Fruit fly (Drosophila melanogaster): Measurements from ENCODE around the gene CG1628.

Gene CG1628

dm6 chrX:10606889-10607478 is 4.5 kb upstream of the CG1628 start:
- no peak for TF ChIP-seq CG8478 (optimal IDR thresholded peaks at IDR 0.05)
- TF ChIP-seq pan (optimal IDR thresholded peaks at IDR 0.05): no peak
- no peak for TF ChIP-seq usp (GFP tag; optimal IDR thresholded peaks at IDR 0.05)
- no peak for TF ChIP-seq Dll (optimal IDR thresholded peaks at IDR 0.05)
- TF ChIP-seq EcR (GFP tag; optimal IDR thresholded peaks at IDR 0.05): no peak
- TF ChIP-seq psq (optimal IDR thresholded peaks at IDR 0.05): no peak

dm6 chrX:10601479-10601921 is 1.0 kb downstream of the CG1628 start:
- no peak for TF ChIP-seq EcR (GFP tag; optimal IDR thresholded peaks at IDR 0.05)
- no peak for TF ChIP-seq usp (GFP tag; optimal IDR thresholded peaks at IDR 0.05)
- no peak for TF ChIP-seq CG8478 (optimal IDR thresholded peaks at IDR 0.05)
- TF ChIP-seq pan (optimal IDR thresholded peaks at IDR 0.05): no peak
- TF ChIP-seq psq (optimal IDR thresholded peaks at IDR 0.05): no peak
- no peak for TF ChIP-seq Dll (optimal IDR thresholded peaks at IDR 0.05)

dm6 chrX:10600254-10600916 is 2.1 kb downstream of the CG1628 start:
- TF ChIP-seq usp (GFP tag; optimal IDR thresholded peaks at IDR 0.05) (no peak), psq (optimal IDR thresholded peaks at IDR 0.05) (no peak), EcR (GFP tag; optimal IDR thresholded peaks at IDR 0.05) (no peak), Dll (optimal IDR thresholded peaks at IDR 0.05) (no peak), CG8478 (optimal IDR thresholded peaks at IDR 0.05) (no peak), pan (optimal IDR thresholded peaks at IDR 0.05) (no peak)

DNA sequence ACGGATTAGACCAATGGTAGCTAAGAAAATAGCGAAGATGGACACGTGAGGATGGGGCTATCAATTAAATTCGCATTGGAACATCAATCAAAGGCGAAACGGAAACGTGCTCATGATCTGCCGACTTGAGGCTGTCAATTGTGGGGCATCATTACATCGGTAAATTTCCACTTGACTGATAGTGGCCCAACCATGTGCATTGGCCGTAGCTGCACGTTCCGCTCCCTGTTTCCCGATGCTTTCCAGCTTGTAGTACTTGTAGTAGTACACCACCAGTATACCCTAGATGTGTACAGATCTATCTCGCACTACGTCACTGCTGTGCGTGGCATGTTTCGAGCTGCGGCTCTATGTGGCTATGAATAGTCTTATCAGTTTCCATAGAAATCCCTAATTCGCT is 3.2 kb downstream of the CG1628 start:
- TF ChIP-seq Dll (optimal IDR thresholded peaks at IDR 0.05) (no peak), usp (GFP tag; optimal IDR thresholded peaks at IDR 0.05) (no peak), psq (optimal IDR thresholded peaks at IDR 0.05) (no peak), pan (optimal IDR thresholded peaks at IDR 0.05) (no peak), EcR (GFP tag; optimal IDR thresholded peaks at IDR 0.05) (no peak), CG8478 (optimal IDR thresholded peaks at IDR 0.05) (no peak)

DNA sequence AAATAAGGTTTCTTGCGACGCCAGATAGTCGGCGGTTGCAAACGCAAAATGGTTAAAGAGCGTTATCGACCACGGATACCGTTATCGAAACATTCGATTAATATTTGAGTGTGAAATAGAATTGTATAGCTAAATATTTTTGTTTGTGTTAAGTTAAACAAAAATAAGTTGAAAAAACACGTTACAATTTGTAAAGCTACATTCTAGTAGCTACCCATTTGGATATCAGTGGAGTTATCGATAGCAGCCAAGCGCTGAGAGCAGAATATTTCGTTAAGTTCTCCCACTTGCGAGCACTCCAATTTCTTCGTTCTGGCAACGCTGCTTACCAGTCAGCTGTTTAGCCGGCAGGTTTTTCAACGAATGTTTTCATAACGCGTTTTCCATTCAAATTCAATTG is 6.7 kb downstream of the CG1628 start, which contains the start of the genes Hmr and CG2124:
Hmr (minus strand) TSS at position 43 of the 400 bp plus-strand sequence.
CG2124 (plus strand) TSS at position 310 of the 400 bp plus-strand sequence.
- no peak for TF ChIP-seq EcR (GFP tag; optimal IDR thresholded peaks at IDR 0.05)
- TF ChIP-seq psq (optimal IDR thresholded peaks at IDR 0.05): no peak
- no peak for TF ChIP-seq Dll (optimal IDR thresholded peaks at IDR 0.05)

DNA sequence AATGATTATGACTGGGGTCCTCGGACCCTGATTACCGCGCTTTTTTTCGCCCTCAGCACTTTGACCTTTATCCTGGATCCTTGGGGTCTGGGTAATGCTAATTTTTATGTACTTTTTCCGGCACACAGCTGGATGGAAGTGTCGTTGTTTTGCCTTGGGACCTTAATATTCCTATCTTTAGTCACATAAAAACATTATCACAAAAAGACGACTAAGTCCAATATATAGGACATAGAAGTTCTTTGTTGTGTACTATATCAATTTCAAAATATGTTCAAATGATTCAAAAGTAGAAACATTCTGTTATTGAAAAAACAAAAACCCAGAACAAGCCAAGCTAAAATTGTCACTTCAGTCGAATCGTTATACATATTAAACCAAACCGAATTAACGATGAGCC is 13.7 kb downstream of the CG1628 start, which contains the start of gene Rab9D:
Rab9D (plus strand) TSS at position 301 of the 400 bp plus-strand sequence.
- TF ChIP-seq usp (GFP tag; optimal IDR thresholded peaks at IDR 0.05) (no peak), EcR (GFP tag; optimal IDR thresholded peaks at IDR 0.05) (no peak), CG8478 (optimal IDR thresholded peaks at IDR 0.05) (no peak), Dll (optimal IDR thresholded peaks at IDR 0.05) (no peak), pan (optimal IDR thresholded peaks at IDR 0.05) (no peak), psq (optimal IDR thresholded peaks at IDR 0.05) (no peak)

DNA sequence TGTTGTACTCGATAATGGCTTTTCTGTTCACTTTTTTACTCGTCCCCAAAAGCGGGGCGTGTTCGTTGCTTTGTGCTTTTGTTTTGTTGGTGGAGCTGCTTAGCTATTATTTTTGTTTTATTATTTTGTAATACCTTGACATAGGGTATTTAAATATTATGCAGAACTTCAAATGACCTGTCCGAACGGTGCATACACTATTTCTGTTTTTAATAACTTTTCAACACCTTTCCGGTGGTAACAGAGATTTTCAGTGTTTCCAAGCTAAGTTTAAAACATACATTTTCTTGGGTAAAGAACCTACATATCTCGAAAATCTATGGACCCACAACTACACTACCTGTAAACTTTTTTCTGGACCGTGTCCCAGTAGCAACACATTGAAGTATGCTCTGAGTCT is 15.1 kb downstream of the CG1628 start:
- no peak for TF ChIP-seq Dll (optimal IDR thresholded peaks at IDR 0.05)
- no peak for TF ChIP-seq EcR (GFP tag; optimal IDR thresholded peaks at IDR 0.05)
- no peak for TF ChIP-seq psq (optimal IDR thresholded peaks at IDR 0.05)
- no peak for TF ChIP-seq CG8478 (optimal IDR thresholded peaks at IDR 0.05)
- TF ChIP-seq pan (optimal IDR thresholded peaks at IDR 0.05): no peak
- TF ChIP-seq usp (GFP tag; optimal IDR thresholded peaks at IDR 0.05): no peak

DNA sequence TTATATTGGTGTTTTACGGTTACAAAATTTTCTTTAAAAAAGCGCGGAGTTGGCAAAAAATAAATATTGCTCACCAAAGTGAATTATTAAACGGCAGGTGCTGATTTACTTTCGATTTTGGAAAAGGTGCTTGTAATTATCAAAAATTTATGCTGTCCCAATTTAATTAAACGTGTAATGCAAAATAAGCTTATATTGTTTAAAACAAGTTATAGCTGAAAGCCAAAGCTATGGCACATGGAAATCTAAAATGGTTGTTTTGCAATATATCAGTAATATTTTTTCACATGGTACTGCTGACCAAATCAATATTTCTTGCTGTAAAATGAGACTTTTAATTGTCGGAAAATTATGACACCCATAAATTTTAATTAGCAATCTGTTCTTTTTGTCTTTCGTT is 16.3 kb downstream of the CG1628 start:
- TF ChIP-seq psq (optimal IDR thresholded peaks at IDR 0.05) (no peak), EcR (GFP tag; optimal IDR thresholded peaks at IDR 0.05) (no peak), CG8478 (optimal IDR thresholded peaks at IDR 0.05) (no peak), Dll (optimal IDR thresholded peaks at IDR 0.05) (no peak), pan (optimal IDR thresholded peaks at IDR 0.05) (no peak), usp (GFP tag; optimal IDR thresholded peaks at IDR 0.05) (no peak)

DNA sequence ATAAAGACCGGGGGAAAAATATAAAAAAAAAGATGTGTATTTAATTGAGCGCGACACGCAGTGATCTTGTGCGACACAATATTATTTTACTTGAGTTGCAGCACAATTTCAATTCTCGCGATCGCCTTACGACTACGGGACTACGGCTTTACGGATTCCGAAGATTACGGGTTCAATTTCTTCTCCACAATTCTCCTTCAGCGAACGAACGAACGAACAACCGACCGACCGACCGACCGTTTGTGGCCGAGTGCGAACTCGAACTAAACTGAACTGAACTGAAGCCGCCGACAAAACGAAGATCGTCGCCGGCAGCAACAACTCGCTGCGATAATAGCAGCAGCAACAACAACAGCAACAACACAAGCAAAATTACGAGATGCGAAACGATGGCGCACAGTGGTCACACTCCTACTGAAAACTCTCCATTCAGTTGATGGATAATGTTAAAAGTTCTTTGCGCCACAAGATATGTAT is 17.3 kb downstream of the CG1628 start, which contains the start of gene spri:
spri (minus strand) TSS at position 265 of the 477 bp plus-strand sequence.
- TF ChIP-seq usp (GFP tag; optimal IDR thresholded peaks at IDR 0.05): no peak
- no peak for TF ChIP-seq Dll (optimal IDR thresholded peaks at IDR 0.05)
- TF ChIP-seq psq (optimal IDR thresholded peaks at IDR 0.05): no peak
- TF ChIP-seq CG8478 (optimal IDR thresholded peaks at IDR 0.05): no peak
- TF ChIP-seq pan (optimal IDR thresholded peaks at IDR 0.05): no peak
- no peak for TF ChIP-seq EcR (GFP tag; optimal IDR thresholded peaks at IDR 0.05)

dm6 chrX:10584461-10584860 is 18.1 kb downstream of the CG1628 start:
- TF ChIP-seq psq (optimal IDR thresholded peaks at IDR 0.05) (no peak), Dll (optimal IDR thresholded peaks at IDR 0.05) (no peak), EcR (GFP tag; optimal IDR thresholded peaks at IDR 0.05) (no peak), CG8478 (optimal IDR thresholded peaks at IDR 0.05) (no peak)

DNA sequence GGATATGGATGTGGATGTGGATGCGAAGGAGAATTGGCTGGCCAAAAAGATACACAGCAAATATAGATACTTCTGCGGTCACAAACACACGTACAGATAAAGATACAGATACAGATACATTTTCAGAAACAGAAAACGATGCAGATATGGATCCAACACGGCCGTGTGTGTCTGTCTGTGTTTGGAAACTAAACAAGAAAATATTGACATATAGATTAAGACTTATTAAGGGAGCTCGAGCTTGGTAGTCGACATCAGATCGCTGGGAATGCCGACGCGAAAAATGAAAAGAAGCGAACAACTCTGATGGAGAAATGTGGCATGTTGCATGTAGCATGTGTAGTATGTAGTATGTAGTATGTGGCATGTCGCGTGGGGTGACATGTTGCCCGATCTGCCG is 20.4 kb downstream of the CG1628 start:
- TF ChIP-seq Dll (optimal IDR thresholded peaks at IDR 0.05) (no peak), CG8478 (optimal IDR thresholded peaks at IDR 0.05) (no peak), pan (optimal IDR thresholded peaks at IDR 0.05) (no peak)

- peak; percentile 88 for TF ChIP-seq pan (optimal IDR thresholded peaks at IDR 0.05)
- TF ChIP-seq psq (optimal IDR thresholded peaks at IDR 0.05): no peak
Measured at dm6 chrX:10581476-10581875, 21.0 kb downstream of the CG1628 start.

All from whole organism.